Worm (Caenorhabditis elegans): Measurements from ENCODE around the gene W07G4.8.
A peak's percentile ranks its signal among the peaks of the same experiment; 100 is the strongest.

Gene W07G4.8

DNA sequence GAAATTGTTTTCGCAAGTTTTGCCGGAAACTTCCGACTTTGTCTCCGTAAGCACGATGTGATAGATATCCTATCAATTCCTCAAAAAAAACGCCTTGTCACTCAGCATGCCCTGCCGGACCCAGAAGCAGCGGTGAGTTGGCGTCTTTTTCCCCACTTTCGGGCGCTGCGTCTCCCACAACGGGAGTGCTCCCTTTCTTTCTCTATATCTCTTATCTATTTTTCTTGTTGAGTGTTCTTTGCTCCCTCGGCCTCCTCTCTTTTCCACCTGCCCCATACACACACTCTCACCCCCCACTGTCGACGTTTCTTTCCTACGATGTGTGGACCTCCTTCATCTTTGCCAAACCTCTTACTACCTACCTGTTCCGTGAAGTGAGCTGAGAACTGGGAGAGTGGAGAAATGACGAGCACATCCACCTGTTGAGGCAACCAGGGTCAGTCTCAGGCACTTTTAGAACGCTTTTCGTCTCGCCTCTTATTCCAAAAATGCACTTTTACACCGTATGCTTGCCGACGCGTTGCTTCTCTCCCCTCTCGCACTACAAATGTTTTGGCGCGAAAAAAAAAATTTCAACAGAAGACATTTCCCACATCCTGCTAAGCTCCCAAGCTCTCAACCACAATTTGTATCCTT is 36.7 kb upstream of the W07G4.8 start (continued):
- TF ChIP-seq unc-62 (GFP tag; optimal IDR thresholded peaks at IDR 0.05 in 1 of 2) = peak in 1 of 2 experiments; percentile 98
- no peak for TF ChIP-seq unc-62 (tag; optimal IDR thresholded peaks at IDR 0.05)
- TF ChIP-seq lim-7 (GFP tag; IDR thresholded peaks at IDR 0.05) = peak; percentile 44; the same call in 1 of the 2 replicates
- no peak for TF ChIP-seq Y75B8A.6 (GFP tag; IDR thresholded peaks at IDR 0.05)
- TF ChIP-seq set-16 (GFP tag; IDR thresholded peaks at IDR 0.05) = peak; percentile 69
- TF ChIP-seq hlh-11 (tag; optimal IDR thresholded peaks at IDR 0.05) = peak; percentile 87
- TF ChIP-seq R02D3.7 (tag; optimal IDR thresholded peaks at IDR 0.05) = no peak
- TF ChIP-seq D1046.2 (GFP tag; IDR thresholded peaks at IDR 0.05) = 0 out of 2 replicates have a peak, but pooled peaks have one; percentile 7
- no peak for TF ChIP-seq F49E8.2 (tag; optimal IDR thresholded peaks at IDR 0.05; ENCODE audit: borderline replicate concordance)
- TF ChIP-seq ceh-28 (tag; optimal IDR thresholded peaks at IDR 0.05) = peak; percentile 12
- no peak for TF ChIP-seq F10B5.3 (tag; optimal IDR thresholded peaks at IDR 0.05)
- TF ChIP-seq pha-4 (GFP tag; IDR thresholded peaks at IDR 0.05) = peak; percentile 47; the same call in 1 of the 2 replicates
- no peak for TF ChIP-seq pha-4 (tag; optimal IDR thresholded peaks at IDR 0.05)
- TF ChIP-seq dmd-9 (GFP tag; IDR thresholded peaks at IDR 0.05) = no peak
- TF ChIP-seq lir-3 (tag; optimal IDR thresholded peaks at IDR 0.05) = no peak
- TF ChIP-seq nhr-77 (tag; optimal IDR thresholded peaks at IDR 0.05) = peak; percentile 59
- peak; percentile 70; the same call in 1 of the 2 replicates for TF ChIP-seq lin-1 (GFP tag; IDR thresholded peaks at IDR 0.05)
- TF ChIP-seq dmd-8 (GFP tag; IDR thresholded peaks at IDR 0.05) = no peak
- peak; percentile 81 for TF ChIP-seq nhr-11 (tag; optimal IDR thresholded peaks at IDR 0.05)
- no peak for TF ChIP-seq egl-27 (tag; optimal IDR thresholded peaks at IDR 0.05)
- TF ChIP-seq ctbp-1 (GFP tag; IDR thresholded peaks at IDR 0.05) = peak; percentile 77
- no peak for TF ChIP-seq unc-39 (tag; optimal IDR thresholded peaks at IDR 0.05)
- TF ChIP-seq hmg-1.1 (GFP tag; IDR thresholded peaks at IDR 0.05) = peak; percentile 73
- no peak for TF ChIP-seq zfp-2 (tag; optimal IDR thresholded peaks at IDR 0.05)
- TF ChIP-seq ztf-7 (tag; optimal IDR thresholded peaks at IDR 0.05) = no peak
- peak; percentile 85 for TF ChIP-seq dmd-6 (GFP tag; IDR thresholded peaks at IDR 0.05)

DNA sequence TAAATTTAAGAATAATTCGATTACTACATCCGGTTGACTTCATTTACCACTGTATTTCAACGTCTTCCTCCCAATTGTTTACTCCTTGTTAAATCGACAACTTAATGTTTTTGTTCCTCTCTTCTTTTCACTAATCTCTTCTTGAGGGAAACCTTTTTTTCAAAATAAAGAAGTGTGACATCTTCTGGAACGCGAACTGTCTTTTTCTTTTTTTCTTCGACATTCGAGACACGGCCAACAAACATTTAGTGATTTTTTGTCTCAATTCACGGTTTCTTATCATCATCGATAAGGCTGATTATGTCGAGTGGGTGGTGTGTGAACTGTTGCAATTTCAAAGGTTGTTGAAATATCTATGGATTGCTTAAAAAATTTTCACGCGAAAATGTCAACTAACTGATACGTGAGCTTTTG is 35.9 kb upstream of the W07G4.8 start:
- TF ChIP-seq F37D6.2 (tag; optimal IDR thresholded peaks at IDR 0.05) (no peak), cey-2 (tag; optimal IDR thresholded peaks at IDR 0.05; ENCODE audit: borderline replicate concordance, insufficient read depth) (peak; percentile 79), hmg-1.1 (GFP tag; IDR thresholded peaks at IDR 0.05) (no peak), mxl-3 (GFP tag; optimal IDR thresholded peaks at IDR 0.05) (peak; percentile 52), T20F7.1 (GFP tag; optimal IDR thresholded peaks at IDR 0.05) (peak; percentile 25), madf-5 (GFP tag; IDR thresholded peaks at IDR 0.05) (no peak), ctbp-1 (GFP tag; IDR thresholded peaks at IDR 0.05) (no peak), daf-19 (GFP tag; conservative IDR thresholded peaks at IDR 0.05) (no peak), jun-1 (tag; optimal IDR thresholded peaks at IDR 0.05) (no peak), dpl-1 (GFP tag; optimal IDR thresholded peaks at IDR 0.05) (no peak), lin-38 (GFP tag; IDR thresholded peaks at IDR 0.05) (no peak), ztf-11 (tag; optimal IDR thresholded peaks at IDR 0.05) (no peak), madf-9 (GFP tag; conservative IDR thresholded peaks at IDR 0.05) (no peak), tra-1 (GFP tag; IDR thresholded peaks at IDR 0.05) (peak; percentile 69; the same call in 1 of the 2 replicates), snpc-4 (tag; optimal IDR thresholded peaks at IDR 0.05) (no peak), nhr-41 (GFP tag; IDR thresholded peaks at IDR 0.05) (no peak), mdl-1 (tag; optimal IDR thresholded peaks at IDR 0.05) (peak in 1 of 2 experiments; percentile 31), F26F4.8 (GFP tag; conservative IDR thresholded peaks at IDR 0.05) (no peak), mep-1 (tag; optimal IDR thresholded peaks at IDR 0.05) (peak; percentile 35), pqm-1 (tag; optimal IDR thresholded peaks at IDR 0.05) (peak; percentile 54), ceh-82 (tag; optimal IDR thresholded peaks at IDR 0.05) (no peak), unc-62 (GFP tag; optimal IDR thresholded peaks at IDR 0.05 in 1 of 2) (no peak), unc-62 (tag; optimal IDR thresholded peaks at IDR 0.05) (no peak), ceh-28 (tag; optimal IDR thresholded peaks at IDR 0.05) (no peak), lin-15B (tag; optimal IDR thresholded peaks at IDR 0.05) (no peak), hlh-30 (tag; optimal IDR thresholded peaks at IDR 0.05; ENCODE audit: insufficient read depth) (peak; percentile 42), unc-39 (tag; optimal IDR thresholded peaks at IDR 0.05) (no peak), aha-1 (tag) (peak; percentile 87), nhr-28 (tag; optimal IDR thresholded peaks at IDR 0.05) (peak; percentile 71), Y75B8A.6 (GFP tag; IDR thresholded peaks at IDR 0.05) (no peak), dmd-6 (GFP tag; IDR thresholded peaks at IDR 0.05) (peak; percentile 85)
